Fruit fly (Drosophila melanogaster): Measurements from ENCODE around the gene APC7.

APC7 gene

dm6 chrX:6621566-6622006 is 24.7 kb downstream of the APC7 start (continued):
- TF ChIP-seq Vsx1 (GFP tag; optimal IDR thresholded peaks at IDR 0.05) (peak; percentile 2), CG10209 (GFP tag; optimal IDR thresholded peaks at IDR 0.05) (peak; percentile 46), CG13775 (GFP tag; optimal IDR thresholded peaks at IDR 0.05) (peak; percentile 28), CG18599 (GFP tag; optimal IDR thresholded peaks at IDR 0.05) (peak; percentile 61), slou (GFP tag; optimal IDR thresholded peaks at IDR 0.05) (no peak), nerfin-1 (tag; optimal IDR thresholded peaks at IDR 0.05) (no peak), CG15696 (tag; optimal IDR thresholded peaks at IDR 0.05) (peak; percentile 21), CG32767 (GFP tag; IDR thresholded peaks at IDR 0.05) (0 out of 2 replicates have a peak, but pooled peaks have one; percentile 17), CG34422 (GFP tag; IDR thresholded peaks at IDR 0.05) (peak; percentile 37; the same call in 1 of the 3 replicates), gro (GFP tag; optimal IDR thresholded peaks at IDR 0.05) (peak; percentile 33), Fer3 (tag; optimal IDR thresholded peaks at IDR 0.05) (peak; percentile 11), Nf-YB (GFP tag; optimal IDR thresholded peaks at IDR 0.05) (no peak), pum (GFP tag; optimal IDR thresholded peaks at IDR 0.05) (no peak), Gug (GFP tag; IDR thresholded peaks at IDR 0.05) (0 out of 4 replicates have a peak, but pooled peaks have one; percentile 4), CG8290 (GFP tag; optimal IDR thresholded peaks at IDR 0.05) (peak; percentile 40), CG8290 (tag; optimal IDR thresholded peaks at IDR 0.05) (peak in 1 of 2 experiments; percentile 14), chif (GFP tag; optimal IDR thresholded peaks at IDR 0.05) (peak in 1 of 2 experiments; percentile 43), fu2 (GFP tag; optimal IDR thresholded peaks at IDR 0.05) (no peak), CG12219 (GFP tag; optimal IDR thresholded peaks at IDR 0.05) (peak; percentile 6), fd3F (GFP tag; optimal IDR thresholded peaks at IDR 0.05) (no peak), oc (tag; optimal IDR thresholded peaks at IDR 0.05) (peak; percentile 25), Ets65A (GFP tag) (peak; percentile 28), Lpt (GFP tag; optimal IDR thresholded peaks at IDR 0.05) (no peak), pita (GFP tag; optimal IDR thresholded peaks at IDR 0.05) (no peak), mld (GFP tag; IDR thresholded peaks at IDR 0.05; ENCODE audit: partially characterized antibody) (no peak), bbx (GFP tag; IDR thresholded peaks at IDR 0.05; ENCODE audit: partially characterized antibody) (no peak), sug (tag; optimal IDR thresholded peaks at IDR 0.05) (no peak), Dbx (GFP tag; IDR thresholded peaks at IDR 0.05) (peak; percentile 52; the same call in 1 of the 3 replicates), GATAe (GFP tag; conservative IDR thresholded peaks at IDR 0.05) (no peak), pfk (GFP tag; optimal IDR thresholded peaks at IDR 0.05) (no peak), bowl (GFP tag; IDR thresholded peaks at IDR 0.05) (no peak), CG8924 (tag; optimal IDR thresholded peaks at IDR 0.05) (peak; percentile 32), Elba2 (GFP tag; optimal IDR thresholded peaks at IDR 0.05) (no peak), ken (GFP tag; IDR thresholded peaks at IDR 0.05) (0 out of 3 replicates have a peak, but pooled peaks have one; percentile 16), CG14441 (GFP tag; IDR thresholded peaks at IDR 0.05) (peak; percentile 38; the same call in 1 of the 2 replicates), CG8359 (GFP tag; optimal IDR thresholded peaks at IDR 0.05; ENCODE audit: borderline replicate concordance) (no peak), CG9609 (GFP tag; optimal IDR thresholded peaks at IDR 0.05) (no peak), cg (GFP tag; optimal IDR thresholded peaks at IDR 0.05) (no peak), H2.0 (GFP tag; IDR thresholded peaks at IDR 0.05) (0 out of 2 replicates have a peak, but pooled peaks have one; percentile 28), ftz-f1 (GFP tag; optimal IDR thresholded peaks at IDR 0.05) (no peak), sob (GFP tag; IDR thresholded peaks at IDR 0.05) (peak; percentile 58), CG7963 (GFP tag; IDR thresholded peaks at IDR 0.05; ENCODE audit: partially characterized antibody) (no peak), HmgZ (tag; optimal IDR thresholded peaks at IDR 0.05) (peak; percentile 27), ac (GFP tag; optimal IDR thresholded peaks at IDR 0.05) (no peak), CG17186 (GFP tag; optimal IDR thresholded peaks at IDR 0.05) (no peak), Sry-β (GFP tag; optimal IDR thresholded peaks at IDR 0.05) (no peak), Usf (GFP tag; optimal IDR thresholded peaks at IDR 0.05) (no peak), ash1 (GFP tag; optimal IDR thresholded peaks at IDR 0.05) (no peak), CG14965 (GFP tag; optimal IDR thresholded peaks at IDR 0.05; ENCODE audit: borderline replicate concordance) (no peak), CG11247 (GFP tag; IDR thresholded peaks at IDR 0.05) (0 out of 2 replicates have a peak, but pooled peaks have one; percentile 19)

Measured in whole organism, embryonic.